Fruit fly (Drosophila melanogaster): Measurements from ENCODE around the gene nocte.

Gene nocte

DNA sequence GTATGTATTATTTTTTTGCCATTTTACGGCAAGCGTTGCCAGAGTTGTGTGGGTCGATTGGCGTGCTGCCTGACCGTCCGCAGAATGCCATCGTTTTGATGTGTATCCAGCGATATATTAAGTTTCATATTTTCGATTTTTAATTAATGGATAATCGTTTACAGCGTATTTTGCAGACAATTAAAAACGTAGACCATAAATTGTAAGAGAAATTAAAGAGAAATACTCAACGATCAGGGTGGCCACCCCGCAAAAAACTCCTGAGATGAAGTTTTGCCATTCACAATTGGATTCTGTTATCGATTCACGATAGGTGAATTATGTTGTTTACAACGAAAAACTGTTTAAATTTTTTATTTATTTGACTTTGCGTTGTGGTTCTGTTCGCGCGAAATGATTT lies at the start of gene nocte:
TSS of gene nocte (minus strand) at position 51 of the 400 bp plus-strand sequence.
- peak; percentile 26 for TF ChIP-seq toe (GFP tag; optimal IDR thresholded peaks at IDR 0.05)
- peak; percentile 4 for TF ChIP-seq CG7101 (tag; optimal IDR thresholded peaks at IDR 0.05)
- no peak for TF ChIP-seq CG5204 (GFP tag; optimal IDR thresholded peaks at IDR 0.05)
- no peak for TF ChIP-seq Hr96 (GFP tag; optimal IDR thresholded peaks at IDR 0.05)
- TF ChIP-seq cnc (optimal IDR thresholded peaks at IDR 0.05): no peak
- TF ChIP-seq tj (GFP tag; optimal IDR thresholded peaks at IDR 0.05): no peak
- TF ChIP-seq CG1620 (GFP tag; optimal IDR thresholded peaks at IDR 0.05): peak; percentile 67
- no peak for TF ChIP-seq CG12768 (GFP tag; optimal IDR thresholded peaks at IDR 0.05)
- TF ChIP-seq CG11617 (GFP tag; optimal IDR thresholded peaks at IDR 0.05): peak; percentile 26
- peak; percentile 51 for TF ChIP-seq Mnt (GFP tag; optimal IDR thresholded peaks at IDR 0.05)
- no peak for TF ChIP-seq Clk (GFP tag; optimal IDR thresholded peaks at IDR 0.05)
- TF ChIP-seq ovo (GFP tag; optimal IDR thresholded peaks at IDR 0.05): peak; percentile 6
- TF ChIP-seq Crg-1 (GFP tag; optimal IDR thresholded peaks at IDR 0.05): peak; percentile 11
- TF ChIP-seq bab1 (GFP tag; optimal IDR thresholded peaks at IDR 0.05): peak; percentile 50
- TF ChIP-seq CG33017 (tag; optimal IDR thresholded peaks at IDR 0.05): no peak
- no peak for TF ChIP-seq kay (GFP tag; ENCODE audit: borderline replicate concordance)
- TF ChIP-seq cic (GFP tag; optimal IDR thresholded peaks at IDR 0.05): no peak
- no peak for TF ChIP-seq CG7045 (GFP tag; optimal IDR thresholded peaks at IDR 0.05)
- TF ChIP-seq pad (GFP tag; optimal IDR thresholded peaks at IDR 0.05): no peak
- TF ChIP-seq CG14711 (tag; optimal IDR thresholded peaks at IDR 0.05): peak; percentile 60

dm6 chrX:10515323-10515853 lies 40.9 kb upstream of the nocte start:
- TF ChIP-seq CG11617 (GFP tag; optimal IDR thresholded peaks at IDR 0.05): no peak
- peak; percentile 30 for TF ChIP-seq bab1 (GFP tag; optimal IDR thresholded peaks at IDR 0.05)
- TF ChIP-seq cic (GFP tag; optimal IDR thresholded peaks at IDR 0.05): no peak
- TF ChIP-seq CG1620 (GFP tag; optimal IDR thresholded peaks at IDR 0.05): no peak
- TF ChIP-seq pad (GFP tag; optimal IDR thresholded peaks at IDR 0.05): no peak
- TF ChIP-seq kay (GFP tag; ENCODE audit: borderline replicate concordance): peak; percentile 27
- peak; percentile 33 for TF ChIP-seq tj (GFP tag; optimal IDR thresholded peaks at IDR 0.05)
- no peak for TF ChIP-seq ovo (GFP tag; optimal IDR thresholded peaks at IDR 0.05)
- TF ChIP-seq Hr96 (GFP tag; optimal IDR thresholded peaks at IDR 0.05): no peak
- TF ChIP-seq CG5204 (GFP tag; optimal IDR thresholded peaks at IDR 0.05): no peak
- TF ChIP-seq Mnt (GFP tag; optimal IDR thresholded peaks at IDR 0.05): no peak

DNA sequence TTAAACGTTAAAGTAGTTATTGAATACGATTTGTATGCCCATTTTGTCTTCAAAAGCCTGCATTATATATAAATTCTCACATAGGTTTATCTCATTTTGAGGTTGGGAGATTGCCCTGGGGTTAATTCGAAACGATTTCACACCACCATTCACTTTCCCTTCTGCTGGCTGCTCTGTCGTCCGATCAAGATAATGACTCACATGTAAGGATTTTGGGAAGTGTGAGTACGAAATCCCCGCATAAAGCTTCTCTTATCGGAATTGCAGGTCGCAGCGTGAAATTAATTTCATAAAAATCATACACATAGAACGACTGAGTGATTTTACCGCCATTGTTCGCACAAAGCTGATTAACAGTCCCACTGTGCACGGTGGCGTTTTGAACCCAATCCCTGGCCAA lies 40.4 kb upstream of the nocte start:
- no peak for TF ChIP-seq Mnt (GFP tag; optimal IDR thresholded peaks at IDR 0.05)
- TF ChIP-seq CG14711 (tag; optimal IDR thresholded peaks at IDR 0.05): no peak
- no peak for TF ChIP-seq ovo (GFP tag; optimal IDR thresholded peaks at IDR 0.05)
- TF ChIP-seq kay (GFP tag; ENCODE audit: borderline replicate concordance): no peak
- no peak for TF ChIP-seq CG1620 (GFP tag; optimal IDR thresholded peaks at IDR 0.05)
- no peak for TF ChIP-seq CG11617 (GFP tag; optimal IDR thresholded peaks at IDR 0.05)
- no peak for TF ChIP-seq CG5204 (GFP tag; optimal IDR thresholded peaks at IDR 0.05)
- TF ChIP-seq tj (GFP tag; optimal IDR thresholded peaks at IDR 0.05): no peak
- TF ChIP-seq Clk (GFP tag; optimal IDR thresholded peaks at IDR 0.05): no peak
- no peak for TF ChIP-seq pad (GFP tag; optimal IDR thresholded peaks at IDR 0.05)

- no peak for TF ChIP-seq kay (GFP tag; ENCODE audit: borderline replicate concordance)
- TF ChIP-seq cic (GFP tag; optimal IDR thresholded peaks at IDR 0.05): no peak
- no peak for TF ChIP-seq Clk (GFP tag; optimal IDR thresholded peaks at IDR 0.05)
- no peak for TF ChIP-seq bab1 (GFP tag; optimal IDR thresholded peaks at IDR 0.05)
- TF ChIP-seq CG33017 (tag; optimal IDR thresholded peaks at IDR 0.05): no peak
- TF ChIP-seq ovo (GFP tag; optimal IDR thresholded peaks at IDR 0.05): no peak
- no peak for TF ChIP-seq CG12768 (GFP tag; optimal IDR thresholded peaks at IDR 0.05)
- TF ChIP-seq CG11617 (GFP tag; optimal IDR thresholded peaks at IDR 0.05): no peak
- TF ChIP-seq cnc (optimal IDR thresholded peaks at IDR 0.05): no peak
- TF ChIP-seq tj (GFP tag; optimal IDR thresholded peaks at IDR 0.05): no peak
- TF ChIP-seq CG7045 (GFP tag; optimal IDR thresholded peaks at IDR 0.05): no peak
- TF ChIP-seq CG14711 (tag; optimal IDR thresholded peaks at IDR 0.05): no peak
- no peak for TF ChIP-seq Crg-1 (GFP tag; optimal IDR thresholded peaks at IDR 0.05)
- TF ChIP-seq Mnt (GFP tag; optimal IDR thresholded peaks at IDR 0.05): no peak
- TF ChIP-seq CG7101 (tag; optimal IDR thresholded peaks at IDR 0.05): no peak
- TF ChIP-seq CG5204 (GFP tag; optimal IDR thresholded peaks at IDR 0.05): no peak
- no peak for TF ChIP-seq pad (GFP tag; optimal IDR thresholded peaks at IDR 0.05)
- TF ChIP-seq CG1620 (GFP tag; optimal IDR thresholded peaks at IDR 0.05): no peak
- no peak for TF ChIP-seq Hr96 (GFP tag; optimal IDR thresholded peaks at IDR 0.05)
- no peak for TF ChIP-seq toe (GFP tag; optimal IDR thresholded peaks at IDR 0.05)
Observed at dm6 chrX:10513611-10514010, 39.1 kb upstream of the nocte start.

- TF ChIP-seq Crg-1 (GFP tag; optimal IDR thresholded peaks at IDR 0.05): no peak
- TF ChIP-seq ovo (GFP tag; optimal IDR thresholded peaks at IDR 0.05): no peak
- TF ChIP-seq pad (GFP tag; optimal IDR thresholded peaks at IDR 0.05): no peak
Observed at dm6 chrX:10496319-10496718, 21.8 kb upstream of the nocte start.

DNA sequence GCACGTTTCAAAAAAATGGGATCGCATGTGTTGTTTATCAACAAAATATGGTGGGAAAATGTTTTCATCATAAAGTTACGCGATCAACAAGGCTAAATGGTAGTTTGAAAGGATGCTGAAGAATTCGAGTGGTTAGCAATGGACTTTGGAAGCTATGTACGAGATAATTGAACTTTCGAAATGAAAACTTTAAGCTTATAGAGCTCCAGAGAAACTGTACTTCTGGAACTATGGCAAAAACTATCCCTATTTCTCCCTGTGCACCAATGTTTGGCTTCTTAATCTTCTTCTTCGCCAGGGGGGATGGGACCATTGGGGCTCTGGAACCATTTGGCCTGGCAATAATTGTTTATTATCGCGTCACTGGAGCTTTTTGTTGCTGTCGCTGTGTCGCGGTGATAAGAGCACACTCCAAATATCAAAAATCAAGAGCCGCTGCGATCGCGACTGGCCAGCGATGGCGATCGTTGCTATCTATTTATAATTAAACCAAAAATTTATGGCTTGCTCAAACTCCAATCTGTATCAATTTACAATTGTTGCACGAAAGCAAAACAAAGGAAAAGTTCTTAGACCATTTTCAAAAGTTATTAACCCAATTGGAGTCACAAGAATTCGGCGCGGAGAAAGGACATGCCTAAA lies 13.6 kb upstream of the nocte start:
- TF ChIP-seq cic (GFP tag; optimal IDR thresholded peaks at IDR 0.05): peak; percentile 14
- TF ChIP-seq CG14711 (tag; optimal IDR thresholded peaks at IDR 0.05): peak; percentile 66
- TF ChIP-seq Mnt (GFP tag; optimal IDR thresholded peaks at IDR 0.05): peak; percentile 79
- peak; percentile 24 for TF ChIP-seq Crg-1 (GFP tag; optimal IDR thresholded peaks at IDR 0.05)
- TF ChIP-seq tj (GFP tag; optimal IDR thresholded peaks at IDR 0.05): peak; percentile 44
- TF ChIP-seq toe (GFP tag; optimal IDR thresholded peaks at IDR 0.05): no peak
- no peak for TF ChIP-seq ovo (GFP tag; optimal IDR thresholded peaks at IDR 0.05)
- no peak for TF ChIP-seq cnc (optimal IDR thresholded peaks at IDR 0.05)
- TF ChIP-seq CG1620 (GFP tag; optimal IDR thresholded peaks at IDR 0.05): no peak
- peak; percentile 25 for TF ChIP-seq CG7045 (GFP tag; optimal IDR thresholded peaks at IDR 0.05)
- TF ChIP-seq CG33017 (tag; optimal IDR thresholded peaks at IDR 0.05): peak; percentile 39
- TF ChIP-seq kay (GFP tag; ENCODE audit: borderline replicate concordance): peak; percentile 62
- TF ChIP-seq CG7101 (tag; optimal IDR thresholded peaks at IDR 0.05): peak; percentile 78
- TF ChIP-seq CG11617 (GFP tag; optimal IDR thresholded peaks at IDR 0.05): peak; percentile 78
- TF ChIP-seq Clk (GFP tag; optimal IDR thresholded peaks at IDR 0.05): no peak
- peak; percentile 52 for TF ChIP-seq pad (GFP tag; optimal IDR thresholded peaks at IDR 0.05)
- peak; percentile 11 for TF ChIP-seq CG12768 (GFP tag; optimal IDR thresholded peaks at IDR 0.05)
- TF ChIP-seq bab1 (GFP tag; optimal IDR thresholded peaks at IDR 0.05): no peak
- TF ChIP-seq Hr96 (GFP tag; optimal IDR thresholded peaks at IDR 0.05): peak; percentile 61
- no peak for TF ChIP-seq CG5204 (GFP tag; optimal IDR thresholded peaks at IDR 0.05)

Data from whole organism, adult.